Fruit fly (Drosophila melanogaster) whole organism, adult: ENCODE measurements around the gene AdoR.

Source experiments
- CG11617 ChIP-seq: fragments of 200-800 bp; sonication (Bioruptor generic); optimal IDR thresholded peaks from 2 replicates; lab custom pipeline; 2017; ENCODE audit warnings: mild to moderate bottlenecking, missing biosample characterization, missing genetic modification reagents, missing genetic modification characterization
- CG12768 ChIP-seq: fragments of 200-800 bp; sonication (Bioruptor generic); optimal IDR thresholded peaks from 2 replicates; lab custom pipeline; 2017; ENCODE audit warnings: missing biosample characterization, missing genetic modification characterization, mild to moderate bottlenecking, moderate library complexity, missing genetic modification reagents
- CG1620 ChIP-seq: fragments of 200-800 bp; sonication (Bioruptor generic); optimal IDR thresholded peaks from 2 replicates; lab custom pipeline; 2016; ENCODE audit warnings: missing biosample characterization, missing genetic modification characterization
- CG33017 ChIP-seq: fragments of 200-800 bp; sonication (Bioruptor generic); optimal IDR thresholded peaks from 2 replicates; lab custom pipeline; 2018; ENCODE audit warnings: missing biosample characterization, mild to moderate bottlenecking, missing genetic modification characterization, moderate library complexity
- CG5204 ChIP-seq: fragments of 200-800 bp; sonication (Bioruptor generic); optimal IDR thresholded peaks from 2 replicates; lab custom pipeline; 2016; ENCODE audit warnings: missing biosample characterization, missing genetic modification characterization
- CG7045 ChIP-seq: fragments of 200-800 bp; sonication (Bioruptor generic); optimal IDR thresholded peaks from 2 replicates; lab custom pipeline; 2017; ENCODE audit warnings: missing biosample characterization, mild to moderate bottlenecking, missing genetic modification characterization
- CG7101 ChIP-seq: fragments of 200-800 bp; sonication (Bioruptor generic); optimal IDR thresholded peaks from 2 replicates; lab custom pipeline; 2018; ENCODE audit warnings: missing biosample characterization, mild to moderate bottlenecking, missing genetic modification characterization, moderate library complexity
- Clk ChIP-seq: fragments of 200-800 bp; sonication (Bioruptor generic); optimal IDR thresholded peaks from 2 replicates; lab custom pipeline; 2017; ENCODE audit warnings: missing biosample characterization, missing genetic modification characterization
- Crg-1 ChIP-seq: fragments of 200-800 bp; sonication (Bioruptor generic); optimal IDR thresholded peaks from 2 replicates; lab custom pipeline; 2016; ENCODE audit warnings: missing biosample characterization, missing genetic modification characterization
- Mnt ChIP-seq: fragments of 200-800 bp; sonication (Bioruptor generic); optimal IDR thresholded peaks from 2 replicates; lab custom pipeline; 2016; ENCODE audit warnings: missing biosample characterization, mild to moderate bottlenecking, missing genetic modification characterization
- bab1 ChIP-seq: fragments of 200-800 bp; sonication (Bioruptor generic); optimal IDR thresholded peaks from 3 replicates; lab custom pipeline; 2019; ENCODE audit warnings: missing biosample characterization, mild to moderate bottlenecking, missing genetic modification characterization, moderate library complexity
- cic ChIP-seq: fragments of 200-800 bp; sonication (Bioruptor generic); optimal IDR thresholded peaks from 2 replicates; lab custom pipeline; 2017; ENCODE audit warnings: missing biosample characterization, mild to moderate bottlenecking, missing genetic modification characterization, moderate library complexity
- cnc ChIP-seq, 2 experiments: fragments of >200 bp; optimal IDR thresholded peaks; 2 replicates each; lab custom pipeline; 2017
- kay ChIP-seq: fragments of 200-800 bp; sonication (Bioruptor generic); peaks from one replicate; lab custom pipeline; 2016; ENCODE audit warnings: missing biosample characterization, missing genetic modification characterization, borderline replicate concordance
- ovo ChIP-seq: fragments of 200-800 bp; sonication (Bioruptor generic); optimal IDR thresholded peaks from 2 replicates; lab custom pipeline; 2016; ENCODE audit warnings: missing biosample characterization, missing genetic modification characterization
- pad ChIP-seq: fragments of 200-800 bp; sonication (Bioruptor generic); optimal IDR thresholded peaks from 3 replicates; lab custom pipeline; 2017; ENCODE audit warnings: missing biosample characterization, missing genetic modification characterization, mild to moderate bottlenecking, moderate library complexity, missing genetic modification reagents
- tj ChIP-seq: fragments of 200-800 bp; sonication (Bioruptor generic); optimal IDR thresholded peaks from 3 replicates; lab custom pipeline; 2017; ENCODE audit warnings: missing biosample characterization, mild to moderate bottlenecking, missing genetic modification characterization, moderate library complexity
- toe ChIP-seq: fragments of 200-800 bp; sonication (Bioruptor generic); optimal IDR thresholded peaks from 2 replicates; lab custom pipeline; 2016; ENCODE audit warnings: missing biosample characterization, missing genetic modification characterization

Gene AdoR

DNA sequence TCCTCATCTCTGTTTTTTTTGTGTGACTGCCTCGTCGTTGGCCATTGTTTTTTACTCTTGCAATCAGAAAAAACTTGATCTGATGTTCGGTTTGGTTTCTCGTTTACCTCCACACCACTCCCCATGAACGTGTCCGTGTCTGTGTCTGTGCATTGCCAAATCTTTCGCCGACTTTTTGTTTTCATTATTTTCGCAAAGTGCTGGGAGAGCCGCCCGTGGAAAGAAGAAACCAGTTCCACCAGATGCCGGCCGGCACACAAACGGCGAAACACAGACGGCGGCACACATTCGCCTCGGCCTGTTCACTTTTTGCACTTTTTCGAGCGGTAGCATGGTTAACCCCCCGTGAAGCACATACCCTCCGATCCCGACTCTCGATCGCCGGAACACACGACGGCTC is 54.0 kb downstream of the AdoR start:
- TF ChIP-seq CG12768 (GFP tag; lab: Kevin White, UChicago) (no peak), bab1 (GFP tag; lab: Kevin White, UChicago) (no peak), CG11617 (no peak), cnc (optimal IDR thresholded peaks at IDR 0.05; lab: Kevin White, UChicago) (no peak), CG1620 (GFP tag; lab: Kevin White, UChicago) (no peak), cic (no peak), Mnt (GFP tag; lab: Kevin White, UChicago) (no peak), CG7101 (tag; lab: Kevin White, UChicago) (no peak), toe (GFP tag; lab: Kevin White, UChicago) (no peak), Crg-1 (GFP tag; lab: Kevin White, UChicago) (no peak), Clk (GFP tag; lab: Kevin White, UChicago) (no peak), ovo (GFP tag; lab: Kevin White, UChicago) (no peak), CG7045 (GFP tag; lab: Kevin White, UChicago) (no peak), kay (no peak), tj (no peak), pad (GFP tag; lab: Kevin White, UChicago) (no peak), CG33017 (tag; lab: Kevin White, UChicago) (no peak), CG5204 (GFP tag; lab: Kevin White, UChicago) (no peak)

DNA sequence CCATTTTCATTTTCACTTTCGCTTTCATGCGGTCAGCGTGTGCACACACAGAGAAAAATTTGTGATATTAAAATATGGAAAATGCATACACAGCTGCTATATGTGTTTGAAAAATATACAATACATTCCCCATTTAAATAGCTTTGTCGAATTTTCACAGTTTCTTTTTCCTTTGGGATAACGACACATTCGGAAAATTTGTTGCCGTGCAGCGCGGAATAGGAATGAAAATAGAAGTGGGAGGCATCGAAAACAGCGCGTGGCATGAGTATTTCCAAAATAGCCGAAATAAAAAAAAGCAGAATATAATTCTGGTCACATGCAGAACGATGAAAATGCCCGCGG is 56.7 kb downstream of the AdoR start:
- no peak for TF ChIP-seq CG12768 (GFP tag; lab: Kevin White, UChicago)
- TF ChIP-seq Crg-1 (GFP tag; lab: Kevin White, UChicago): no peak
- no peak for TF ChIP-seq CG1620 (GFP tag; lab: Kevin White, UChicago)
- no peak for TF ChIP-seq pad (GFP tag; lab: Kevin White, UChicago)
- no peak for TF ChIP-seq kay
- TF ChIP-seq CG11617: no peak
- no peak for TF ChIP-seq tj

dm6 chr3R:30091795-30092699 is 57.4 kb downstream of the AdoR start:
- TF ChIP-seq kay (peak; percentile 54), cic (no peak)

DNA sequence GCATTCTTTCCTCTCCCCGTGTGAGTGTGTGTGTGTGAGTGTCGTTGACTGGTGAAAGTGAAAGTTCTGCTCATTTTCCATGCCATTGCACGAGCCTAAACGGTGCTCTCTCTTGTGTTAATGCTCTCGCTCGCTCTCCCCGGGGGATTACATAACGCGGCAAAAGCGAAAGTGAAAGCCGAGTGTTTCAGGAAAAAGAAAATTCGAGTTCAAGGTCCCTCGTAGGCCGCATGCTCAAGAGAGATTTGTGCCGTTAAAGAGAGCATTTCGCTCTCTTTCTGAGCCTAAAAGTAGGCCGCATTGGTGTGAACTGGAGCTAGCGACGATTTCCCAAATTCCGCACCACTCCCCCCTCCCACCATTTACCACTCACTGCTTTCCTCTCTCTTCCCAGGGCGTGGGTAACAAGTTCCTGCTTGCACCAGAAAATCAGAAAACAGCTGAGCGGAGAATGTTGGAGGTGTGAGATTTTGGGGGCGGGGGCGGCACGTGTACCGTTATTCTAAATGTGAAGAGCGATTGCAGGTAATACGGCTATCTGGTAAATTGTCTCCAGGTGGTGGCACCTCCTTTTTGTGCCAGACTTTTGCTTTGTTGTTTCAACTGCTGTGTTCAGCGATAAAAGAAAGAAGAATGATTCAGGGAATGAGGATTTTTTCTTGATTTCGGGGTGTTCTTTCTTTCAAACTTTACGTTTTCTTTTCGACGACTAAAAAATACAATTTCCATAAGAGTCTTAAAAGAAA is 59.0 kb downstream of the AdoR start:
- TF ChIP-seq CG33017 (tag; lab: Kevin White, UChicago) (no peak), CG7045 (GFP tag; lab: Kevin White, UChicago) (peak; percentile 21)
